Worm (Caenorhabditis elegans): ENCODE data around the gene vps-32.1.

Gene vps-32.1

DNA sequence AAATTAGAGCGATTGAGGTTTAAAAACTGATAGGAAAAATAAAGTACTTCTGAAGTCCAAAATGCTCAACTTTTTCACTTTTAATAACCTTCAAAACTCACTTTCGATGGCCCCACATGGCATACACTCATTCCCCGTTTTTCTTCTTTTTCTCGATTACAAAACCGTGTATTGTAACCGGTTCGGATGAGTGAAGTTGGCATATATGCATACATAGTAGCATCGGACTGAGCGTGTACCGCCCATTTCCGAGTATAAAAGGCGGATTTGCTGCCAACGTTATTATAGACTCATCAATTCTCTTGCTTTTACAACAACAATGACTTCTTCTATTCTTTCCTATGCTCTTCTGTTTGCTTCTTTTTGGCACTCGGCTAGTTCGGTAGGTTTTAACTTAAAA is 6.8 kb upstream of the vps-32.1 start, which contains the start of gene C56C10.4 (continued):
- no peak for TF ChIP-seq F57C9.4 (tag; optimal IDR thresholded peaks at IDR 0.05)
- TF ChIP-seq F39B2.1 (GFP tag; IDR thresholded peaks at IDR 0.05), result no peak
- TF ChIP-seq cebp-1 (GFP tag; IDR thresholded peaks at IDR 0.05), result no peak
- no peak for TF ChIP-seq cebp-1 (tag; optimal IDR thresholded peaks at IDR 0.05)

DNA sequence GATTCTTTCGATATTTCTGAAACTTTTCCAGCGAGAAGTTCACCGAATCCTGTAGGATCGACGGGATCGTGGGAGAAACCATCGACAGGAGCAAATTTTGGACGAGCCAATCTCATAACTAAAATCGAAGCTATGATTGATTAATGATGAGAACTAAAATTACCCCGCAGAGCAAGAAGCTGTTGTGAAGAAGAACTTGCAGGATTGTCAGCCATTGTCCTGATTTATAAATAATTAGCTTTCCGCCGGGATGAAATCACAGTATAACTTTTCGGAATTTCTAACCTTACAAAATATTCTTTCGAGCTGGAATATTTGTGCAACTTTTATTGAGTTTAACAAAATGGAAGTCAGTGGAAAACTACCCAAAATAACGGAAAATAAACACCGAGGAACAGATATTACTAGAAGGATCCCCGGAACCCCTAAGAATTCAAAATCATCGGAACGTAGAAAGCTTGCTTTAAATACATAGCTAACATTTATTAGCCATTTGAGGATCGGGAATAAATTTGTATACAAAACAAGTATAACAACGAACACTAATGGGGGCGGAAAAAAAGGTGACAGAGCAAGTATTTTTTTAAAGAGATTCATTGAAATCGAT is 2.1 kb upstream of the vps-32.1 start, which contains the start of gene C56C10.7:
Gene C56C10.7, minus strand, starts transcription at position 312 of the 607 bp plus-strand sequence.
- peak; percentile 55 for TF ChIP-seq atf-7 (tag; optimal IDR thresholded peaks at IDR 0.05)
- TF ChIP-seq rpc-1 (optimal IDR thresholded peaks at IDR 0.05), result no peak
- TF ChIP-seq rpc-1 (tag; optimal IDR thresholded peaks at IDR 0.05), result no peak
- peak; percentile 62; the same call in 1 of the 2 replicates for TF ChIP-seq C17E4.6 (GFP tag; IDR thresholded peaks at IDR 0.05)
- TF ChIP-seq egrh-3 (GFP tag; IDR thresholded peaks at IDR 0.05), result no peak
- TF ChIP-seq nfya-2 (GFP tag; IDR thresholded peaks at IDR 0.05), result peak; percentile 63; the same call in 1 of the 2 replicates
- no peak for TF ChIP-seq lag-1 (GFP tag; IDR thresholded peaks at IDR 0.05)
- TF ChIP-seq attf-3 (GFP tag; conservative IDR thresholded peaks at IDR 0.05), result no peak
- TF ChIP-seq F37B4.10 (GFP tag; IDR thresholded peaks at IDR 0.05), result no peak
- peak; percentile 24 for TF ChIP-seq ztf-18 (tag; optimal IDR thresholded peaks at IDR 0.05)
- TF ChIP-seq pbrm-1 (GFP tag; IDR thresholded peaks at IDR 0.05), result peak; percentile 72; the same call in 1 of the 2 replicates
- TF ChIP-seq C06A6.2 (GFP tag; conservative IDR thresholded peaks at IDR 0.05), result no peak
- peak; percentile 62 for TF ChIP-seq hrde-1 (tag; optimal IDR thresholded peaks at IDR 0.05; ENCODE audit: borderline replicate concordance)
- TF ChIP-seq F57C9.4 (tag; optimal IDR thresholded peaks at IDR 0.05), result no peak
- peak; percentile 89 for TF ChIP-seq madf-6 (GFP tag; IDR thresholded peaks at IDR 0.05)
- peak; percentile 66; the same call in 1 of the 2 replicates for TF ChIP-seq ztf-25 (GFP tag; IDR thresholded peaks at IDR 0.05)
- TF ChIP-seq nhr-90 (tag; optimal IDR thresholded peaks at IDR 0.05), result no peak
- TF ChIP-seq akir-1 (GFP tag; optimal IDR thresholded peaks at IDR 0.05), result no peak
- TF ChIP-seq lir-1 (GFP tag; conservative IDR thresholded peaks at IDR 0.05), result 0 out of 2 replicates have a peak, but pooled peaks have one; percentile 30
- no peak for TF ChIP-seq zim-3 (tag; optimal IDR thresholded peaks at IDR 0.05)
- TF ChIP-seq dpff-1 (tag; optimal IDR thresholded peaks at IDR 0.05), result peak; percentile 34
- TF ChIP-seq repo-1 (tag; optimal IDR thresholded peaks at IDR 0.05), result peak; percentile 84
- no peak for TF ChIP-seq ceh-91 (GFP tag; IDR thresholded peaks at IDR 0.05)
- peak; percentile 34 for TF ChIP-seq ztf-26 (tag; optimal IDR thresholded peaks at IDR 0.05)
- no peak for TF ChIP-seq Y79H2A.3 (GFP tag; conservative IDR thresholded peaks at IDR 0.05)
- TF ChIP-seq F23B12.7 (tag; optimal IDR thresholded peaks at IDR 0.05; ENCODE audit: insufficient read depth), result no peak
- peak; percentile 44 for TF ChIP-seq snpc-4 (GFP tag; optimal IDR thresholded peaks at IDR 0.05)
- TF ChIP-seq snpc-4 (tag; optimal IDR thresholded peaks at IDR 0.05), result peak in 2 of 4 experiments; percentile 30 to 61
- TF ChIP-seq dpl-1 (GFP tag; optimal IDR thresholded peaks at IDR 0.05), result no peak
- TF ChIP-seq B0261.1 (tag; optimal IDR thresholded peaks at IDR 0.05), result peak; percentile 8
- peak; percentile 90 for TF ChIP-seq Y53G8AR.9 (GFP tag; conservative IDR thresholded peaks at IDR 0.05)
- TF ChIP-seq ztf-6 (GFP tag; IDR thresholded peaks at IDR 0.05), result no peak
- TF ChIP-seq lsy-27 (tag; optimal IDR thresholded peaks at IDR 0.05; ENCODE audit: borderline replicate concordance, insufficient read depth), result no peak
- TF ChIP-seq Y53F4B.3 (GFP tag; IDR thresholded peaks at IDR 0.05), result no peak
- TF ChIP-seq pha-4 (tag; optimal IDR thresholded peaks at IDR 0.05), result no peak
- TF ChIP-seq bed-2 (GFP tag; IDR thresholded peaks at IDR 0.05), result no peak
- TF ChIP-seq mcd-1 (GFP tag; IDR thresholded peaks at IDR 0.05), result peak; percentile 44
- no peak for TF ChIP-seq F55B11.4 (tag; optimal IDR thresholded peaks at IDR 0.05; ENCODE audit: borderline replicate concordance, insufficient read depth)
- TF ChIP-seq lin-26 (GFP tag; IDR thresholded peaks at IDR 0.05), result peak; percentile 83
- 0 out of 2 replicates have a peak, but pooled peaks have one; percentile 23 for TF ChIP-seq hmg-20 (GFP tag; IDR thresholded peaks at IDR 0.05)
- peak; percentile 77 for TF ChIP-seq chd-7 (tag; optimal IDR thresholded peaks at IDR 0.05)
- 0 out of 2 replicates have a peak, but pooled peaks have one; percentile 4 for TF ChIP-seq B0019.2 (GFP tag; conservative IDR thresholded peaks at IDR 0.05)
- TF ChIP-seq nhr-27 (tag; optimal IDR thresholded peaks at IDR 0.05), result peak; percentile 49

All from whole organism, young adult.